Fruit fly (Drosophila melanogaster) Kc167 (cell line): Measurements from ENCODE around the gene CG15172.

Source experiments
- psq ChIP-seq: fragments of >200 bp; optimal IDR thresholded peaks from 2 replicates; lab custom pipeline; 2017; ENCODE audit warnings: missing external identifiers
- ttk ChIP-seq: sonication (Bioruptor generic); optimal IDR thresholded peaks from 2 replicates; lab custom pipeline; 2017; ENCODE audit warnings: missing external identifiers

dm6 chr2L:19063090-19063692 is 41.0 kb downstream of the CG15172 start, which contains the start of gene Dus4:
- TF ChIP-seq psq (lab: Kevin White, UChicago) = no peak
- TF ChIP-seq ttk (lab: Kevin White, UChicago) = no peak
